Fruit fly (Drosophila melanogaster) whole organism: Measurements from ENCODE around the gene CG13012.

Experiments
- EcR ChIP-seq, 2 experiments: fragments of >200 bp; optimal IDR thresholded peaks; 2 replicates each; lab custom pipeline; 2017; ENCODE audit warnings: missing biosample characterization in 2 of 2, missing genetic modification characterization in 2 of 2, missing genetic modification reagents in 2 of 2
- pan ChIP-seq: fragments of >200 bp; optimal IDR thresholded peaks from 2 replicates; lab custom pipeline; 2017
- psq ChIP-seq: fragments of >200 bp; optimal IDR thresholded peaks from 2 replicates; lab custom pipeline; 2017
- usp ChIP-seq: fragments of >200 bp; optimal IDR thresholded peaks from 2 replicates; lab custom pipeline; 2017; ENCODE audit warnings: missing biosample characterization, missing genetic modification characterization, mixed read lengths

dm6 chrX:16700070-16700469 lies 23.5 kb upstream of the CG13012 start, which contains the start of gene CG9676:
- TF ChIP-seq pan (lab: Kevin White, UChicago) (no peak), psq (lab: Kevin White, UChicago) (no peak), usp (GFP tag; lab: Kevin White, UChicago) (no peak), EcR (GFP tag; optimal IDR thresholded peaks at IDR 0.05; lab: Kevin White, UChicago) (no peak)
